ENCODE assay signal across 1 fruit fly cellular context in genomic region chrX:19865389-19866144, dm6.
A peak's percentile ranks its signal among the peaks of the same experiment; 100 is the strongest.
TF ChIP-seq lines count a peak whose summit lies in the region.

THADA (minus strand) TSS chrX:19865524.

TF ChIP-seq in whole organism, embryonic, 481 proteins besides CTCF, POLR2A, EP300 and RAD21 (continued from another document and continues in another):
- peak; percentile 36 for TF ChIP-seq CG17829 (tag; optimal IDR thresholded peaks at IDR 0.05; lab: Kevin White, UChicago)
- TF ChIP-seq CG13775 (GFP tag; optimal IDR thresholded peaks at IDR 0.05; lab: Kevin White, UChicago), result peak; percentile 64
- TF ChIP-seq CG7357 (GFP tag; IDR thresholded peaks at IDR 0.05; lab: Robert Waterston, UW), result no peak
- peak; percentile 40 for TF ChIP-seq dmrt11E (tag; optimal IDR thresholded peaks at IDR 0.05; lab: Kevin White, UChicago)
- TF ChIP-seq CG11085 (GFP tag; IDR thresholded peaks at IDR 0.05; lab: Robert Waterston, UW), result no peak
- no peak for TF ChIP-seq CG11504 (tag; optimal IDR thresholded peaks at IDR 0.05; lab: Kevin White, UChicago)
- 0 out of 2 replicates have a peak, but pooled peaks have one; percentile 40 for TF ChIP-seq vvl (GFP tag; IDR thresholded peaks at IDR 0.05; lab: Robert Waterston, UW)
- TF ChIP-seq pum (GFP tag; optimal IDR thresholded peaks at IDR 0.05; lab: Kevin White, UChicago), result no peak
- TF ChIP-seq HLH54F (GFP tag; optimal IDR thresholded peaks at IDR 0.05; lab: Kevin White, UChicago), result peak; percentile 31
- TF ChIP-seq CG14710 (tag; optimal IDR thresholded peaks at IDR 0.05; lab: Kevin White, UChicago), result peak; percentile 88
- TF ChIP-seq Ets97D (GFP tag; optimal IDR thresholded peaks at IDR 0.05; lab: Kevin White, UChicago), result peak; percentile 90
- peak; percentile 92 for TF ChIP-seq MTF-1 (GFP tag; optimal IDR thresholded peaks at IDR 0.05; lab: Kevin White, UChicago; ENCODE audit: borderline replicate concordance)
- TF ChIP-seq C15 (GFP tag; IDR thresholded peaks at IDR 0.05; lab: Robert Waterston, UW), result no peak
- no peak for TF ChIP-seq nerfin-1 (tag; optimal IDR thresholded peaks at IDR 0.05; lab: Kevin White, UChicago)
- no peak for TF ChIP-seq CG1233 (GFP tag; optimal IDR thresholded peaks at IDR 0.05; lab: Kevin White, UChicago)
- peak; percentile 61 for TF ChIP-seq CG17802 (tag; optimal IDR thresholded peaks at IDR 0.05; lab: Kevin White, UChicago)
- peak; percentile 88 for TF ChIP-seq HmgD (GFP tag; optimal IDR thresholded peaks at IDR 0.05; lab: Kevin White, UChicago)
- no peak for TF ChIP-seq CG8089 (GFP tag; optimal IDR thresholded peaks at IDR 0.05; lab: Kevin White, UChicago)
- no peak for TF ChIP-seq CG7271 (tag; optimal IDR thresholded peaks at IDR 0.05; lab: Kevin White, UChicago)
- peak; percentile 20 to 23 for TF ChIP-seq chif (GFP tag; optimal IDR thresholded peaks at IDR 0.05; lab: Kevin White, UChicago)
- TF ChIP-seq ranshi (GFP tag; IDR thresholded peaks at IDR 0.05; lab: Robert Waterston, UW), result no peak
- peak; percentile 59 for TF ChIP-seq Max (GFP tag; optimal IDR thresholded peaks at IDR 0.05; lab: Kevin White, UChicago)
- TF ChIP-seq PHDP (tag; optimal IDR thresholded peaks at IDR 0.05; lab: Kevin White, UChicago), result no peak
- TF ChIP-seq CG17328 (GFP tag; IDR thresholded peaks at IDR 0.05; lab: Robert Waterston, UW), result no peak
- peak; percentile 39 for TF ChIP-seq grau (tag; optimal IDR thresholded peaks at IDR 0.05; lab: Kevin White, UChicago)
- no peak; the same call in 2 of the 3 replicates for TF ChIP-seq CG17361 (GFP tag; IDR thresholded peaks at IDR 0.05; lab: Robert Waterston, UW)
- TF ChIP-seq Atf6 (GFP tag; IDR thresholded peaks at IDR 0.05; lab: Robert Waterston, UW), result peak; percentile 18; the same call in 1 of the 2 replicates
- no peak for TF ChIP-seq CG5245 (GFP tag; optimal IDR thresholded peaks at IDR 0.05; lab: Kevin White, UChicago)
- TF ChIP-seq slp2 (GFP tag; optimal IDR thresholded peaks at IDR 0.05; lab: Kevin White, UChicago), result no peak
- no peak for TF ChIP-seq CG1832 (GFP tag; optimal IDR thresholded peaks at IDR 0.05; lab: Kevin White, UChicago)
- no peak for TF ChIP-seq bab2 (GFP tag; optimal IDR thresholded peaks at IDR 0.05; lab: Kevin White, UChicago)
- TF ChIP-seq CG13123 (GFP tag; optimal IDR thresholded peaks at IDR 0.05; lab: Kevin White, UChicago), result no peak
- TF ChIP-seq Opbp (GFP tag; IDR thresholded peaks at IDR 0.05; lab: Robert Waterston, UW; ENCODE audit: partially characterized antibody), result peak; percentile 97
- no peak for TF ChIP-seq CG14667 (GFP tag; IDR thresholded peaks at IDR 0.05; lab: Robert Waterston, UW)
- TF ChIP-seq CG11723 (GFP tag; optimal IDR thresholded peaks at IDR 0.05; lab: Kevin White, UChicago), result no peak
- no peak for TF ChIP-seq Hr78 (GFP tag; optimal IDR thresholded peaks at IDR 0.05; lab: Kevin White, UChicago)
- no peak for TF ChIP-seq CG9817 (tag; optimal IDR thresholded peaks at IDR 0.05; lab: Kevin White, UChicago)
- peak; percentile 46 for TF ChIP-seq Camta (GFP tag; optimal IDR thresholded peaks at IDR 0.05; lab: Kevin White, UChicago)
- peak; percentile 69 for TF ChIP-seq CG33213 (GFP tag; optimal IDR thresholded peaks at IDR 0.05; lab: Kevin White, UChicago)
- no peak for TF ChIP-seq jigr1 (GFP tag; IDR thresholded peaks at IDR 0.05; lab: Robert Waterston, UW)
- no peak for TF ChIP-seq CG10431 (GFP tag; optimal IDR thresholded peaks at IDR 0.05; lab: Kevin White, UChicago)
- no peak for TF ChIP-seq Gsc (GFP tag; IDR thresholded peaks at IDR 0.05; lab: Robert Waterston, UW)
- peak; percentile 46 for TF ChIP-seq Hr3 (GFP tag; optimal IDR thresholded peaks at IDR 0.05; lab: Kevin White, UChicago)
- TF ChIP-seq CG14965 (GFP tag; optimal IDR thresholded peaks at IDR 0.05; lab: Kevin White, UChicago; ENCODE audit: borderline replicate concordance), result no peak
- TF ChIP-seq ftz-f1 (GFP tag; optimal IDR thresholded peaks at IDR 0.05; lab: Kevin White, UChicago), result peak; percentile 16
- TF ChIP-seq CG4360 (GFP tag; IDR thresholded peaks at IDR 0.05; lab: Robert Waterston, UW), result no peak
- peak; percentile 98 for TF ChIP-seq pzg (GFP tag; optimal IDR thresholded peaks at IDR 0.05; lab: Kevin White, UChicago)
- TF ChIP-seq Meics (GFP tag; optimal IDR thresholded peaks at IDR 0.05; lab: Kevin White, UChicago), result no peak
- no peak for TF ChIP-seq tap (tag; optimal IDR thresholded peaks at IDR 0.05; lab: Kevin White, UChicago)
- no peak for TF ChIP-seq btn (GFP tag; optimal IDR thresholded peaks at IDR 0.05; lab: Kevin White, UChicago)
- no peak for TF ChIP-seq otp (GFP tag; IDR thresholded peaks at IDR 0.05; lab: Robert Waterston, UW)
- TF ChIP-seq CG8359 (GFP tag; optimal IDR thresholded peaks at IDR 0.05; lab: Kevin White, UChicago; ENCODE audit: borderline replicate concordance), result no peak
- peak; percentile 13; the same call in 1 of the 2 replicates for TF ChIP-seq CG17612 (GFP tag; IDR thresholded peaks at IDR 0.05; lab: Robert Waterston, UW)
- peak; percentile 4 for TF ChIP-seq vfl (GFP tag; optimal IDR thresholded peaks at IDR 0.05; lab: Kevin White, UChicago)
- TF ChIP-seq az2 (GFP tag; optimal IDR thresholded peaks at IDR 0.05; lab: Kevin White, UChicago), result peak; percentile 26
- no peak for TF ChIP-seq Mrtf (GFP tag; IDR thresholded peaks at IDR 0.05; lab: Robert Waterston, UW)
- peak; percentile 42 for TF ChIP-seq CG18476 (GFP tag; optimal IDR thresholded peaks at IDR 0.05; lab: Kevin White, UChicago)
- TF ChIP-seq tll (GFP tag; optimal IDR thresholded peaks at IDR 0.05; lab: Kevin White, UChicago), result no peak
- TF ChIP-seq pan (optimal IDR thresholded peaks at IDR 0.05; lab: Kevin White, UChicago), result no peak
- peak in 1 of 2 experiments; percentile 15 for TF ChIP-seq pan (GFP tag; optimal IDR thresholded peaks at IDR 0.05 in 1 of 2, IDR thresholded peaks at IDR 0.05 in 1 of 2)
- TF ChIP-seq CG15011 (GFP tag; optimal IDR thresholded peaks at IDR 0.05; lab: Kevin White, UChicago), result no peak
- TF ChIP-seq usp (GFP tag; optimal IDR thresholded peaks at IDR 0.05; lab: Kevin White, UChicago), result no peak
- TF ChIP-seq CG10543 (GFP tag; optimal IDR thresholded peaks at IDR 0.05; lab: Kevin White, UChicago), result peak; percentile 53
- TF ChIP-seq schlank (tag; optimal IDR thresholded peaks at IDR 0.05; lab: Kevin White, UChicago), result no peak
- TF ChIP-seq chn (GFP tag; optimal IDR thresholded peaks at IDR 0.05; lab: Kevin White, UChicago), result no peak
- peak; percentile 83 for TF ChIP-seq CG12659 (GFP tag; optimal IDR thresholded peaks at IDR 0.05; lab: Kevin White, UChicago)
- TF ChIP-seq exex (tag; optimal IDR thresholded peaks at IDR 0.05; lab: Kevin White, UChicago), result no peak
- TF ChIP-seq ap (GFP tag; IDR thresholded peaks at IDR 0.05; lab: Robert Waterston, UW), result no peak
- no peak for TF ChIP-seq odd (GFP tag; optimal IDR thresholded peaks at IDR 0.05; lab: Kevin White, UChicago)
- TF ChIP-seq CG16779 (GFP tag; IDR thresholded peaks at IDR 0.05; lab: Robert Waterston, UW), result 0 out of 2 replicates have a peak, but pooled peaks have one; percentile 7
- TF ChIP-seq prd (optimal IDR thresholded peaks at IDR 0.05; lab: Kevin White, UChicago), result no peak
- TF ChIP-seq prd (GFP tag; IDR thresholded peaks at IDR 0.05; lab: Robert Waterston, UW), result peak; percentile 29; the same call in 1 of the 3 replicates
- TF ChIP-seq CG8924 (tag; optimal IDR thresholded peaks at IDR 0.05; lab: Kevin White, UChicago), result peak; percentile 10
- TF ChIP-seq CG6813 (GFP tag; optimal IDR thresholded peaks at IDR 0.05; lab: Kevin White, UChicago), result no peak
- no peak for TF ChIP-seq Oaz (GFP tag; IDR thresholded peaks at IDR 0.05; lab: Robert Waterston, UW)
- TF ChIP-seq BtbVII (GFP tag; optimal IDR thresholded peaks at IDR 0.05; lab: Kevin White, UChicago), result peak; percentile 11
- TF ChIP-seq CG11247 (GFP tag; IDR thresholded peaks at IDR 0.05; lab: Robert Waterston, UW), result no peak
- no peak for TF ChIP-seq Stat92E (GFP tag; optimal IDR thresholded peaks at IDR 0.05; lab: Kevin White, UChicago)
- no peak for TF ChIP-seq NC2β (GFP tag; optimal IDR thresholded peaks at IDR 0.05; lab: Kevin White, UChicago)
- peak; percentile 1 for TF ChIP-seq zen (tag; optimal IDR thresholded peaks at IDR 0.05; lab: Kevin White, UChicago)
- no peak for TF ChIP-seq fd64A (GFP tag; optimal IDR thresholded peaks at IDR 0.05; lab: Kevin White, UChicago)
- no peak for TF ChIP-seq CG5953 (GFP tag; IDR thresholded peaks at IDR 0.05; lab: Robert Waterston, UW)
- no peak for TF ChIP-seq CG18619 (GFP tag; optimal IDR thresholded peaks at IDR 0.05; lab: Kevin White, UChicago)
- TF ChIP-seq NK7.1 (GFP tag; optimal IDR thresholded peaks at IDR 0.05; lab: Kevin White, UChicago), result no peak
- peak; percentile 91 for TF ChIP-seq pita (GFP tag; optimal IDR thresholded peaks at IDR 0.05; lab: Kevin White, UChicago)
- no peak for TF ChIP-seq esg (GFP tag; conservative IDR thresholded peaks at IDR 0.05; lab: Robert Waterston, UW)
- no peak for TF ChIP-seq gcm2 (GFP tag; optimal IDR thresholded peaks at IDR 0.05; lab: Kevin White, UChicago)
- TF ChIP-seq CG10959 (GFP tag; IDR thresholded peaks at IDR 0.05; lab: Robert Waterston, UW), result no peak
- peak; percentile 91 for TF ChIP-seq Scr (GFP tag; IDR thresholded peaks at IDR 0.05; lab: Robert Waterston, UW; ENCODE audit: partially characterized antibody)
- no peak for TF ChIP-seq fd3F (GFP tag; optimal IDR thresholded peaks at IDR 0.05; lab: Kevin White, UChicago)
- no peak for TF ChIP-seq klu (GFP tag; IDR thresholded peaks at IDR 0.05; lab: Robert Waterston, UW)
- TF ChIP-seq psq (GFP tag; optimal IDR thresholded peaks at IDR 0.05; lab: Kevin White, UChicago), result no peak
- TF ChIP-seq caup (GFP tag; optimal IDR thresholded peaks at IDR 0.05; lab: Kevin White, UChicago; ENCODE audit: severe bottlenecking), result no peak
- no peak for TF ChIP-seq CG3065 (GFP tag; optimal IDR thresholded peaks at IDR 0.05; lab: Kevin White, UChicago)
- TF ChIP-seq CG13296 (GFP tag; optimal IDR thresholded peaks at IDR 0.05; lab: Kevin White, UChicago), result no peak
- TF ChIP-seq sim (GFP tag; IDR thresholded peaks at IDR 0.05; lab: Robert Waterston, UW), result no peak
- no peak for TF ChIP-seq da (GFP tag; optimal IDR thresholded peaks at IDR 0.05; lab: Kevin White, UChicago)
- TF ChIP-seq Dref (GFP tag; IDR thresholded peaks at IDR 0.05; lab: Robert Waterston, UW), result peak; percentile 88
- no peak for TF ChIP-seq CG33557 (GFP tag; optimal IDR thresholded peaks at IDR 0.05; lab: Kevin White, UChicago)
- no peak for TF ChIP-seq CG32767 (GFP tag; IDR thresholded peaks at IDR 0.05; lab: Robert Waterston, UW)
- TF ChIP-seq ab (GFP tag; optimal IDR thresholded peaks at IDR 0.05; lab: Kevin White, UChicago), result no peak
- TF ChIP-seq tin (GFP tag; optimal IDR thresholded peaks at IDR 0.05; lab: Kevin White, UChicago), result peak; percentile 38
- TF ChIP-seq kay (GFP tag; optimal IDR thresholded peaks at IDR 0.05; lab: Kevin White, UChicago), result peak; percentile 14
- TF ChIP-seq CG12299 (tag; optimal IDR thresholded peaks at IDR 0.05; lab: Kevin White, UChicago), result peak; percentile 4
- no peak for TF ChIP-seq Poxn (GFP tag; IDR thresholded peaks at IDR 0.05; lab: Robert Waterston, UW)
- peak; percentile 27 for TF ChIP-seq CG16863 (GFP tag; optimal IDR thresholded peaks at IDR 0.05; lab: Kevin White, UChicago)
- TF ChIP-seq gem (tag; optimal IDR thresholded peaks at IDR 0.05; lab: Kevin White, UChicago), result no peak
- 0 out of 2 replicates have a peak, but pooled peaks have one; percentile 13 for TF ChIP-seq H2.0 (GFP tag; IDR thresholded peaks at IDR 0.05; lab: Robert Waterston, UW)
- TF ChIP-seq Xbp1 (GFP tag; optimal IDR thresholded peaks at IDR 0.05; lab: Kevin White, UChicago), result peak; percentile 49
- peak; percentile 62 for TF ChIP-seq Antp (GFP tag; optimal IDR thresholded peaks at IDR 0.05; lab: Kevin White, UChicago)
- TF ChIP-seq E2f2 (GFP tag; IDR thresholded peaks at IDR 0.05; lab: Robert Waterston, UW), result peak; percentile 72
- TF ChIP-seq ERR (GFP tag; optimal IDR thresholded peaks at IDR 0.05; lab: Kevin White, UChicago), result peak; percentile 35
- peak; percentile 29 for TF ChIP-seq CG9609 (GFP tag; optimal IDR thresholded peaks at IDR 0.05; lab: Kevin White, UChicago)
- no peak for TF ChIP-seq Side (GFP tag; optimal IDR thresholded peaks at IDR 0.05; lab: Kevin White, UChicago)
- TF ChIP-seq CG2199 (GFP tag; IDR thresholded peaks at IDR 0.05; lab: Robert Waterston, UW), result no peak
- TF ChIP-seq ind (GFP tag; optimal IDR thresholded peaks at IDR 0.05; lab: Kevin White, UChicago), result no peak
- peak; percentile 97; the same call in 3 of the 4 replicates for TF ChIP-seq chinmo (GFP tag; IDR thresholded peaks at IDR 0.05; lab: Robert Waterston, UW; ENCODE audit: partially characterized antibody)
- no peak for TF ChIP-seq ase (GFP tag; IDR thresholded peaks at IDR 0.05; lab: Robert Waterston, UW)
- TF ChIP-seq seq (GFP tag; IDR thresholded peaks at IDR 0.05; lab: Robert Waterston, UW), result no peak
- TF ChIP-seq ken (GFP tag; IDR thresholded peaks at IDR 0.05; lab: Robert Waterston, UW), result 0 out of 3 replicates have a peak, but pooled peaks have one; percentile 16
- no peak for TF ChIP-seq z (GFP tag; IDR thresholded peaks at IDR 0.05; lab: Robert Waterston, UW)
- peak; percentile 22 to 37 for TF ChIP-seq Pdp1 (GFP tag; optimal IDR thresholded peaks at IDR 0.05; lab: Kevin White, UChicago)
- no peak for TF ChIP-seq CG10274 (GFP tag; optimal IDR thresholded peaks at IDR 0.05; lab: Kevin White, UChicago)
- TF ChIP-seq org-1 (GFP tag; optimal IDR thresholded peaks at IDR 0.05; lab: Kevin White, UChicago), result no peak
- peak; percentile 33; the same call in 1 of the 3 replicates for TF ChIP-seq CG11560 (tag; IDR thresholded peaks at IDR 0.05; lab: Robert Waterston, UW)
- no peak for TF ChIP-seq ATbp (GFP tag; optimal IDR thresholded peaks at IDR 0.05; lab: Kevin White, UChicago)
- no peak for TF ChIP-seq sob (GFP tag; IDR thresholded peaks at IDR 0.05; lab: Robert Waterston, UW)
- no peak for TF ChIP-seq dmrt99B (tag; optimal IDR thresholded peaks at IDR 0.05; lab: Kevin White, UChicago)
- peak; percentile 70 for TF ChIP-seq CG30403 (GFP tag; optimal IDR thresholded peaks at IDR 0.05; lab: Kevin White, UChicago)
- TF ChIP-seq CG2889 (GFP tag; IDR thresholded peaks at IDR 0.05; lab: Robert Waterston, UW), result no peak
- TF ChIP-seq CG15601 (tag; optimal IDR thresholded peaks at IDR 0.05; lab: Kevin White, UChicago), result peak; percentile 39
- peak; percentile 46 for TF ChIP-seq Fer3 (tag; optimal IDR thresholded peaks at IDR 0.05; lab: Kevin White, UChicago)
- no peak for TF ChIP-seq kah (GFP tag; optimal IDR thresholded peaks at IDR 0.05; lab: Kevin White, UChicago)
- TF ChIP-seq grn (GFP tag; optimal IDR thresholded peaks at IDR 0.05; lab: Kevin White, UChicago), result peak; percentile 6
- peak; percentile 98 for TF ChIP-seq amos (GFP tag; IDR thresholded peaks at IDR 0.05; lab: Robert Waterston, UW; ENCODE audit: partially characterized antibody)
